Worm (Caenorhabditis elegans) whole organism, mixed stage, embryonic: ENCODE measurements around the gene far-8.

Source experiments
- M03D4.4 ChIP-seq: sonication (generic microtip); optimal IDR thresholded peaks from 2 replicates; lab custom pipeline; 2017; ENCODE audit warnings: mild to moderate bottlenecking, missing genetic modification characterization, missing compliant biosample characterization
- blmp-1 ChIP-seq: fragments of 150-350 bp; optimal IDR thresholded peaks from 2 replicates; lab custom pipeline; 2014; ENCODE audit warnings: missing biosample characterization, missing genetic modification characterization
- ceh-39 ChIP-seq: fragments of 150-350 bp; optimal IDR thresholded peaks from 2 replicates; lab custom pipeline; 2014; ENCODE audit warnings: missing biosample characterization, missing genetic modification characterization
- ceh-43 ChIP-seq: fragments of 200-800 bp; sonication (Bioruptor generic); optimal IDR thresholded peaks from 2 replicates; lab custom pipeline; 2018; ENCODE audit warnings: mild to moderate bottlenecking, missing genetic modification characterization, moderate library complexity, missing compliant biosample characterization
- ceh-83 ChIP-seq: fragments of 200-800 bp; sonication (Bioruptor generic); optimal IDR thresholded peaks from 2 replicates; lab custom pipeline; 2018; ENCODE audit warnings: mild to moderate bottlenecking, missing genetic modification characterization, missing compliant biosample characterization
- ces-1 ChIP-seq: fragments of 150-350 bp; optimal IDR thresholded peaks from 2 replicates; lab custom pipeline; 2014; ENCODE audit warnings: missing biosample characterization, missing genetic modification reagents, missing genetic modification characterization
- cnd-1 ChIP-seq: fragments of 200-800 bp; sonication (Bioruptor generic); optimal IDR thresholded peaks from 2 replicates; lab custom pipeline; 2018; ENCODE audit warnings: mild to moderate bottlenecking, missing genetic modification characterization, missing compliant biosample characterization
- elt-1 ChIP-seq: sonication (generic microtip); optimal IDR thresholded peaks from 2 replicates; lab custom pipeline; 2017; ENCODE audit warnings: missing genetic modification characterization, mild to moderate bottlenecking, missing compliant biosample characterization, antibody characterized with exemption, moderate library complexity, borderline replicate concordance; ENCODE audit not compliant: insufficient read depth
- elt-3 ChIP-seq: fragments of 150-350 bp; optimal IDR thresholded peaks from 2 replicates; lab custom pipeline; 2014; ENCODE audit warnings: missing biosample characterization, missing genetic modification characterization
- flh-1 ChIP-seq: fragments of 200-800 bp; sonication (Bioruptor generic); optimal IDR thresholded peaks from 2 replicates; lab custom pipeline; 2018; ENCODE audit warnings: mild to moderate bottlenecking, missing genetic modification characterization, moderate library complexity, missing compliant biosample characterization
- ham-2 ChIP-seq: fragments of 200-800 bp; sonication (Bioruptor generic); optimal IDR thresholded peaks from 2 replicates; lab custom pipeline; 2018; ENCODE audit warnings: mild to moderate bottlenecking, missing genetic modification characterization, missing compliant biosample characterization
- hlh-1 ChIP-seq: fragments of 150-350 bp; optimal IDR thresholded peaks from 2 replicates; lab custom pipeline; 2014; ENCODE audit warnings: missing biosample characterization, missing genetic modification reagents, missing genetic modification characterization
- lin-13 ChIP-seq: fragments of 150-350 bp; optimal IDR thresholded peaks from 2 replicates; lab custom pipeline; 2014; ENCODE audit warnings: missing biosample characterization, missing genetic modification characterization
- lin-32 ChIP-seq: fragments of 200-800 bp; sonication (Bioruptor generic); optimal IDR thresholded peaks from 2 replicates; lab custom pipeline; 2018; ENCODE audit warnings: mild to moderate bottlenecking, missing genetic modification characterization, missing compliant biosample characterization
- mep-1 ChIP-seq: fragments of 150-350 bp; optimal IDR thresholded peaks from 2 replicates; lab custom pipeline; 2017; ENCODE audit warnings: missing biosample characterization, missing genetic modification reagents, missing genetic modification characterization, inconsistent platforms
- mls-2 ChIP-seq: sonication (generic microtip); optimal IDR thresholded peaks from 2 replicates; lab custom pipeline; 2016; ENCODE audit warnings: mild to moderate bottlenecking, missing genetic modification characterization, moderate library complexity, missing compliant biosample characterization
- nhr-12 ChIP-seq: fragments of 150-350 bp; optimal IDR thresholded peaks from 2 replicates; lab custom pipeline; 2014; ENCODE audit warnings: missing biosample characterization, missing genetic modification characterization
- nhr-237 ChIP-seq: fragments of 150-350 bp; optimal IDR thresholded peaks from 2 replicates; lab custom pipeline; 2014; ENCODE audit warnings: missing biosample characterization, missing genetic modification characterization
- nhr-28 ChIP-seq: fragments of 150-350 bp; optimal IDR thresholded peaks from 2 replicates; lab custom pipeline; 2014; ENCODE audit warnings: missing biosample characterization, missing genetic modification characterization
- nhr-76 ChIP-seq: sonication (generic microtip); optimal IDR thresholded peaks from 2 replicates; lab custom pipeline; 2017; ENCODE audit warnings: missing biosample characterization, missing genetic modification characterization
- pha-4 ChIP-seq: fragments of 150-350 bp; optimal IDR thresholded peaks from 2 replicates; lab custom pipeline; 2018; ENCODE audit warnings: missing biosample characterization, missing genetic modification reagents, missing genetic modification characterization
- sptf-1 ChIP-seq: sonication (generic microtip); optimal IDR thresholded peaks from 2 replicates; lab custom pipeline; 2017; ENCODE audit warnings: mild to moderate bottlenecking, missing genetic modification characterization, moderate library complexity, missing compliant biosample characterization
- tbx-8 ChIP-seq: fragments of 200-800 bp; sonication (Bioruptor generic); optimal IDR thresholded peaks from 2 replicates; lab custom pipeline; 2018; ENCODE audit warnings: mild to moderate bottlenecking, missing genetic modification characterization, moderate library complexity, missing compliant biosample characterization
- unc-120 ChIP-seq: sonication (generic microtip); optimal IDR thresholded peaks from 2 replicates; lab custom pipeline; 2017; ENCODE audit warnings: missing genetic modification characterization, missing compliant biosample characterization; ENCODE audit not compliant: poor library complexity, severe bottlenecking
- unc-62 ChIP-seq: fragments of 150-350 bp; optimal IDR thresholded peaks from 2 replicates; lab custom pipeline; 2014; ENCODE audit warnings: missing biosample characterization, missing genetic modification reagents, missing genetic modification characterization
- zip-8 ChIP-seq: fragments of 150-350 bp; optimal IDR thresholded peaks from 2 replicates; lab custom pipeline; 2014; ENCODE audit warnings: missing biosample characterization, missing genetic modification characterization
- ztf-11 ChIP-seq: fragments of 150-350 bp; optimal IDR thresholded peaks from 2 replicates; lab custom pipeline; 2014; ENCODE audit warnings: missing biosample characterization, missing genetic modification characterization

far-8 gene

ce11 chrIII:797507-797906 lies 45.2 kb upstream of the far-8 start:
- TF ChIP-seq blmp-1 (no peak), ceh-39 (no peak), ceh-43 (no peak), pha-4 (tag; lab: Kevin White, UChicago) (no peak), M03D4.4 (tag; lab: Kevin White, UChicago) (no peak), nhr-12 (tag; lab: Kevin White, UChicago) (no peak)

DNA sequence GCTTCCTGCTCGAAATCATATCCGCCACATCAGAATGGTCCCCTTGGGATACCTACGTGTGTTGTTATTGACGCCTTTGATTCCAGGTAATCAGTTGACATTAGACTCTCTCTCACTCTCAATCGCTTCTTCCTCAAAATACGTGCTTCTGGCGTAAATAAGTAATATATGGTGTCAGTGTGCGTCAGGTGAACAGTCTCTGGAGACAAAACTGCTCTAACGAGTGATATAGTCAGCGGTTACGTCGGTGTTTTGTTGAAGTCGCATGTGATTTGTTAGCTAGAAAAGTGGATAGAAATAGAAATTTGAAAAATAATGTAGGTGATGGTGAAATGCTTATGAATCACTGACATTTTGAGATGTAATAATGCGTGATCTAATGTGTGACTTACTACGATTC lies 40.7 kb upstream of the far-8 start:
- no peak for TF ChIP-seq nhr-12 (tag; lab: Kevin White, UChicago)
- TF ChIP-seq blmp-1: no peak
- no peak for TF ChIP-seq nhr-28 (tag; lab: Kevin White, UChicago)
- TF ChIP-seq ces-1 (GFP tag; lab: Kevin White, UChicago): no peak
- TF ChIP-seq M03D4.4 (tag; lab: Kevin White, UChicago): no peak
- no peak for TF ChIP-seq elt-3 (tag; lab: Kevin White, UChicago)
- no peak for TF ChIP-seq tbx-8 (GFP tag; lab: Kevin White, UChicago)
- no peak for TF ChIP-seq hlh-1 (tag; lab: Kevin White, UChicago)
- no peak for TF ChIP-seq ztf-11 (tag; lab: Kevin White, UChicago)
- no peak for TF ChIP-seq lin-13 (tag; lab: Kevin White, UChicago)
- TF ChIP-seq mls-2 (tag; lab: Kevin White, UChicago): no peak

DNA sequence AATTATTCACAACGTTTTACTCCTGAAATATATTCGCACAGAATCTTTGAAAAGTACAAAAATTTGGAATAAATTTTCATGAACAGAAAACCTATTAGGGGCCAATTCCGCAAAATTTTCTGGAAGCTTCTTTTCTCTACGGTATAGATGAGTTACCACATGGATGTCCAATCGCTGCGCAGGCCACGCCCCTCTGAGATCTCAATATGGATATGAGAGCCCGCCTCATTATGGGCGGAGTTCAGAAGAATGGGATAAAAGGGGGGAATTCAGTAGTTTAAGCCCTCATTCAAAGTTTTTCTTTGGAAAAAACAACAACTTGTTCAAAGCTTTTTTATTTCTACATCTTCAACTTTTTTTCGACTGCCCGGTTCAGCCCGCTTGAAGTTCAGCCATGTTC lies 31.2 kb upstream of the far-8 start, which contains the start of gene daf-7:
TSS of gene daf-7 (plus strand) at position 301 of the 400 bp plus-strand sequence.
- no peak for TF ChIP-seq nhr-237 (tag; lab: Kevin White, UChicago)
- no peak for TF ChIP-seq flh-1 (GFP tag; lab: Kevin White, UChicago)
- no peak for TF ChIP-seq mep-1 (tag; lab: Kevin White, UChicago)
- TF ChIP-seq nhr-76 (tag; lab: Kevin White, UChicago): no peak
- TF ChIP-seq nhr-28 (tag; lab: Kevin White, UChicago): no peak
- no peak for TF ChIP-seq ham-2 (GFP tag; lab: Kevin White, UChicago)
- TF ChIP-seq unc-120 (tag; lab: Kevin White, UChicago): no peak
- no peak for TF ChIP-seq zip-8 (tag; lab: Kevin White, UChicago)
- TF ChIP-seq, all 35 proteins: peak for 0

DNA sequence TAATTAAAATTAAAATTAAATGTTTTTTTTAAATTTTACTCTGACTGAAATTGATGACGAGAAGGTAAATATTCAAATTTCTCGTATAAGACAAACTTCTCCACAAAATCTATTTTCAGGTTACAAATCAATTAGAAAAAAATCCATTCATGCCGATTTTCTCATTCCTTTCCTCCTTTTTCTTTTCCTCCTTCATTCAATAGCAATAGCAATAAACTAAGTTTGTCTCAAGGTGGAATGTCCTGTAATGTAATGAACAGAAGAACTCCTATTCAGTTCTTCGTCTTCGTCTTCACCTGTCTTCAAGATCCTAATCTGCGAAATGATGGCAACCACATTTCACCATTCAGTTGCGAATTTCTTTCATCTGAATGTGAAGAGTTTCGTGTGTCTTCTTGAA lies 26.9 kb upstream of the far-8 start, which contains the start of gene dac-1:
TSS of gene dac-1 (plus strand) at position 301 of the 400 bp plus-strand sequence.
- no peak for TF ChIP-seq ceh-83 (GFP tag; lab: Kevin White, UChicago)

ce11 chrIII:819313-819712 lies 23.4 kb upstream of the far-8 start:
- no peak for TF ChIP-seq cnd-1
- TF ChIP-seq lin-32 (GFP tag; lab: Kevin White, UChicago): no peak
- TF ChIP-seq nhr-28 (tag; lab: Kevin White, UChicago): no peak
- TF ChIP-seq hlh-1 (tag; lab: Kevin White, UChicago): no peak
- no peak for TF ChIP-seq ceh-83 (GFP tag; lab: Kevin White, UChicago)
- TF ChIP-seq blmp-1: no peak
- no peak for TF ChIP-seq unc-62 (GFP tag; lab: Kevin White, UChicago)
- no peak for TF ChIP-seq lin-13 (tag; lab: Kevin White, UChicago)
- no peak for TF ChIP-seq zip-8 (tag; lab: Kevin White, UChicago)
- TF ChIP-seq nhr-76 (tag; lab: Kevin White, UChicago): no peak
- no peak for TF ChIP-seq M03D4.4 (tag; lab: Kevin White, UChicago)
- TF ChIP-seq ceh-43: no peak
- TF ChIP-seq unc-120 (tag; lab: Kevin White, UChicago): no peak
- no peak for TF ChIP-seq sptf-1 (tag; lab: Kevin White, UChicago)
- TF ChIP-seq ces-1 (GFP tag; lab: Kevin White, UChicago): no peak
- no peak for TF ChIP-seq elt-3 (tag; lab: Kevin White, UChicago)
- no peak for TF ChIP-seq ceh-39
- no peak for TF ChIP-seq tbx-8 (GFP tag; lab: Kevin White, UChicago)
- no peak for TF ChIP-seq elt-1 (tag; lab: Kevin White, UChicago)
- TF ChIP-seq ham-2 (GFP tag; lab: Kevin White, UChicago): no peak
